Worm (Caenorhabditis elegans): ENCODE measurements around the gene C29F7.1.
A peak's percentile ranks its signal among the peaks of the same experiment; 100 is the strongest.
"Not testable (repeated sequence)": the region's sequence is repeated elsewhere in the genome, so short reads cannot be mapped to it uniquely, and the experiment has no call there.

The C29F7.1 gene

DNA sequence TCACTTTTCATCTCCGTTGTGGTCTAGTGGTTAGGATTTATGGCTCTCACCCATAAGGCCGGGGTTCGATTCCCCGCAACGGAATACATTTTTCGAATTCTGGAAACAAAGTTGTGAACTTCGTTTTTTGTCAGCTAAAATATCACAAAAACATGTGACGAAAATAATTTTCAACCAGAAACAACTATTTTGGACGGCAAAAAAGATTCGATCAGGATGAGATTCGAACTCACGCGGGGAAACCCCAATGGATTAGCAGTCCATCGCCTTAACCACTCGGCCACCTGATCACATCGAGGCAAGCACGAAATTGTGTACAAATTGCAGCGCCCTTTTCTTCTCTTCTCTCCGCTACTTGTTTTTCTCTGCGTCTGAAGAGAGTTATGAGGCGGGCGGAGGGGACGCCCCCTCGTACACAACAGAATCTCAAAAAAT lies 38.9 kb downstream of the C29F7.1 start:
- peak; percentile 47 for TF ChIP-seq lin-11 (tag; optimal IDR thresholded peaks at IDR 0.05)
- peak; percentile 79 for TF ChIP-seq nhr-129 (tag; optimal IDR thresholded peaks at IDR 0.05)
- TF ChIP-seq C34F6.9 (tag; optimal IDR thresholded peaks at IDR 0.05): peak; percentile 49
- peak; percentile 3 for TF ChIP-seq nhr-6 (tag; optimal IDR thresholded peaks at IDR 0.05)
- TF ChIP-seq Y55F3AM.14 (GFP tag; optimal IDR thresholded peaks at IDR 0.05): peak; percentile 40
- TF ChIP-seq unc-55 (GFP tag; optimal IDR thresholded peaks at IDR 0.05): peak; percentile 59
- TF ChIP-seq sma-3 (GFP tag; optimal IDR thresholded peaks at IDR 0.05): peak; percentile 71
- TF ChIP-seq crh-2 (tag; optimal IDR thresholded peaks at IDR 0.05): peak; percentile 57
- TF ChIP-seq sma-9 (GFP tag; optimal IDR thresholded peaks at IDR 0.05): peak; percentile 71
- not testable (repeated sequence) for TF ChIP-seq sma-9 (tag; optimal IDR thresholded peaks at IDR 0.05)
- TF ChIP-seq lsy-2 (tag; optimal IDR thresholded peaks at IDR 0.05): peak; percentile 20 to 52
- TF ChIP-seq egl-27 (tag; optimal IDR thresholded peaks at IDR 0.05): peak; percentile 20
- peak; percentile 47 for TF ChIP-seq lin-13 (GFP tag; optimal IDR thresholded peaks at IDR 0.05)
- TF ChIP-seq nhr-21 (tag; optimal IDR thresholded peaks at IDR 0.05): peak; percentile 70
- peak; percentile 46 for TF ChIP-seq F13H6.1 (tag; optimal IDR thresholded peaks at IDR 0.05)
- peak; percentile 42 for TF ChIP-seq fos-1 (tag; optimal IDR thresholded peaks at IDR 0.05)
- TF ChIP-seq zag-1 (tag; optimal IDR thresholded peaks at IDR 0.05): peak; percentile 51
- TF ChIP-seq mdl-1 (tag; optimal IDR thresholded peaks at IDR 0.05): peak in 1 of 2 experiments; percentile 54

- TF ChIP-seq unc-55 (GFP tag; optimal IDR thresholded peaks at IDR 0.05) (no peak), ztf-11 (tag; optimal IDR thresholded peaks at IDR 0.05) (no peak), lin-39 (tag; optimal IDR thresholded peaks at IDR 0.05) (no peak), unc-39 (tag; optimal IDR thresholded peaks at IDR 0.05) (no peak), unc-62 (GFP tag; optimal IDR thresholded peaks at IDR 0.05) (no peak), peb-1 (tag; optimal IDR thresholded peaks at IDR 0.05) (no peak), blmp-1 (tag; optimal IDR thresholded peaks at IDR 0.05; ENCODE audit: insufficient read depth) (no peak), lin-11 (tag; optimal IDR thresholded peaks at IDR 0.05) (no peak), alr-1 (tag; optimal IDR thresholded peaks at IDR 0.05) (no peak), R02D3.7 (tag; optimal IDR thresholded peaks at IDR 0.05) (no peak), nhr-129 (tag; optimal IDR thresholded peaks at IDR 0.05) (no peak), nhr-237 (tag; optimal IDR thresholded peaks at IDR 0.05) (no peak)
These were observed 41.8 kb downstream of the C29F7.1 start, which contains the start of gene F02D10.6 for ce11 chrX:13451578-13451977. Gene F02D10.6, minus strand, starts transcription at chrX:13451678.

DNA sequence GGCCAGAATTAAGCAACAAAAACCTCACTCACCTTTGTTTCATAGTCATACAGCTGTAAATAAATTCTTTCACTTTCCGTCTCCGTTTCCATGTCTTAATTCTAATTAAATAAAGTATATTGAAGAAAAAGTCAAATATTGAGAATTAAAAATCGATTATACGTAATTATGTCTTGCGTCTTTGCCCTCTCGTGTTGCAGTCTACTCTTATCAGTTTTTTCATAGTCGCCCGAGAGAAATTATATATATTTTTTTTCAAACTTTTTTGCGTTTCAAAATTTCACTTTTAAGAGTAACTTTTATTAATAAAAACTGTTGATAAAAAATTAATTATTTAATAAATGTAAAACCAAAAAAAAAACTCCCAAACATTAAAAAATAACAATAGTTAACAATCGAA lies 46.7 kb downstream of the C29F7.1 start, which contains the start of gene flr-1:
Gene flr-1, minus strand, starts transcription at position 101 of the 400 bp plus-strand sequence.
- TF ChIP-seq skn-1 (tag; optimal IDR thresholded peaks at IDR 0.05) (no peak), ama-1 (optimal IDR thresholded peaks at IDR 0.05) (no peak), gmeb-1 (tag; optimal IDR thresholded peaks at IDR 0.05) (no peak), nhr-6 (tag; optimal IDR thresholded peaks at IDR 0.05) (no peak), nhr-23 (tag; optimal IDR thresholded peaks at IDR 0.05) (no peak), alr-1 (tag; optimal IDR thresholded peaks at IDR 0.05) (no peak), mab-5 (tag; optimal IDR thresholded peaks at IDR 0.05) (no peak), lin-11 (tag; optimal IDR thresholded peaks at IDR 0.05) (no peak), sma-3 (GFP tag; optimal IDR thresholded peaks at IDR 0.05) (no peak), sma-9 (GFP tag; optimal IDR thresholded peaks at IDR 0.05) (no peak), sma-9 (tag; optimal IDR thresholded peaks at IDR 0.05) (no peak)

DNA sequence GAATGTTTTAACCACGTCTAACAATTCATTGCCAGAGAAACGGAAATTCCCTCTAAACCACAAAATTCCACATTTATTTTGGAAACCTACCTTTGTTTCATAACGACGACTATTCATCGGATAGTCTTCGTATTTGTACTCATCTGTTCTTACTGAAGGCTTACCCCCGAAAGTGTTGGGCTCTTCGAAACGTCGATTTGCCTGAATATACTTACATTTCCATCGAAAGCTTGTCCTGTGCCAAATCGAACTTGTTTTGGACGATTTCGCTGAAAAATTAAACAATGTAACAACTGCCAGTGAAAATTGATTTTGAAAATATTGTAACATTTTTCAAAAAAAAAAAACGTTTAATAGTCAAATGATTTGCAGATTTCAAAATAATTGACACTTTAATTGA lies 52.8 kb downstream of the C29F7.1 start, which contains the start of gene F02D10.3:
Gene F02D10.3, minus strand, starts transcription at position 101 of the 400 bp plus-strand sequence.
- TF ChIP-seq lin-11 (tag; optimal IDR thresholded peaks at IDR 0.05) (no peak), zag-1 (tag; optimal IDR thresholded peaks at IDR 0.05) (no peak), skn-1 (tag; optimal IDR thresholded peaks at IDR 0.05) (no peak), F13H6.1 (tag; optimal IDR thresholded peaks at IDR 0.05) (no peak), ceh-82 (tag; optimal IDR thresholded peaks at IDR 0.05) (no peak), nhr-237 (tag; optimal IDR thresholded peaks at IDR 0.05) (no peak), elt-1 (tag; optimal IDR thresholded peaks at IDR 0.05) (no peak), ZK546.5 (tag; optimal IDR thresholded peaks at IDR 0.05) (no peak), nhr-6 (tag; optimal IDR thresholded peaks at IDR 0.05) (no peak), Y55F3AM.14 (GFP tag; optimal IDR thresholded peaks at IDR 0.05) (no peak), ztf-11 (tag; optimal IDR thresholded peaks at IDR 0.05) (no peak), lsy-2 (tag; optimal IDR thresholded peaks at IDR 0.05) (no peak), C34F6.9 (tag; optimal IDR thresholded peaks at IDR 0.05) (no peak), gmeb-1 (tag; optimal IDR thresholded peaks at IDR 0.05) (no peak)
